Worm (Caenorhabditis elegans) whole organism, L3 larva: ENCODE data around the gene T22D1.8.

ENCODE experiments used
- ceh-82 ChIP-seq: fragments of 150-350 bp; optimal IDR thresholded peaks from 2 replicates; lab custom pipeline; 2014; ENCODE audit warnings: missing biosample characterization, missing genetic modification characterization
- egl-27 ChIP-seq: sonication (generic microtip); optimal IDR thresholded peaks from 4 replicates; lab custom pipeline; 2017; ENCODE audit warnings: missing biosample characterization, missing genetic modification reagents, missing genetic modification characterization
- elt-2 ChIP-seq: sonication (generic microtip); optimal IDR thresholded peaks from 2 replicates; lab custom pipeline; 2016; ENCODE audit warnings: missing genetic modification reagents, mild to moderate bottlenecking, missing genetic modification characterization, missing compliant biosample characterization
- mdl-1 ChIP-seq: fragments of 150-350 bp; optimal IDR thresholded peaks from 2 replicates; lab custom pipeline; 2014; ENCODE audit warnings: missing biosample characterization, missing genetic modification characterization
- nhr-11 ChIP-seq: fragments of 150-350 bp; optimal IDR thresholded peaks from 2 replicates; lab custom pipeline; 2014; ENCODE audit warnings: missing biosample characterization, missing genetic modification characterization
- nhr-28 ChIP-seq: fragments of 150-350 bp; optimal IDR thresholded peaks from 2 replicates; lab custom pipeline; 2014; ENCODE audit warnings: missing biosample characterization, missing genetic modification characterization
- nhr-76 ChIP-seq: fragments of 150-350 bp; sonication (generic microtip); optimal IDR thresholded peaks from 5 replicates; lab custom pipeline; 2014; ENCODE audit warnings: missing biosample characterization, missing genetic modification characterization
- pqm-1 ChIP-seq: fragments of 150-350 bp; optimal IDR thresholded peaks from 2 replicates; lab custom pipeline; 2017; ENCODE audit warnings: missing biosample characterization, missing genetic modification characterization, inconsistent platforms
- skn-1 ChIP-seq: fragments of 150-350 bp; optimal IDR thresholded peaks from 2 replicates; lab custom pipeline; 2014; ENCODE audit warnings: missing biosample characterization, missing genetic modification characterization
- snpc-4 ChIP-seq: fragments of 150-350 bp; optimal IDR thresholded peaks from 2 replicates; lab custom pipeline; 2014; ENCODE audit warnings: missing biosample characterization, missing genetic modification characterization
- ztf-11 ChIP-seq: fragments of 150-350 bp; optimal IDR thresholded peaks from 2 replicates; lab custom pipeline; 2014; ENCODE audit warnings: missing biosample characterization, missing genetic modification characterization

ce11 chrIV:6928417-6928816, 22.3 kb upstream of the T22D1.8 start, which contains the start of gene cest-6:
- no peak for TF ChIP-seq ztf-11
- no peak for TF ChIP-seq skn-1
- TF ChIP-seq pqm-1: no peak
- TF ChIP-seq nhr-11 (tag; lab: Kevin White, UChicago): no peak
- no peak for TF ChIP-seq egl-27 (tag; lab: Kevin White, UChicago)
- TF ChIP-seq elt-2: no peak
- no peak for TF ChIP-seq mdl-1 (tag; lab: Kevin White, UChicago)
- no peak for TF ChIP-seq ceh-82 (tag; lab: Kevin White, UChicago)
- no peak for TF ChIP-seq nhr-76 (tag; lab: Kevin White, UChicago)
- no peak for TF ChIP-seq snpc-4
- no peak for TF ChIP-seq nhr-28 (tag; lab: Kevin White, UChicago)
